Worm (Caenorhabditis elegans) whole organism, L2 larva: Measurements from ENCODE around the gene F40F8.12.

ENCODE experiments used
- aly-2 ChIP-seq: fragments of 150-350 bp; optimal IDR thresholded peaks from 2 replicates; lab custom pipeline; 2014; ENCODE audit warnings: missing biosample characterization, missing genetic modification characterization
- ceh-16 ChIP-seq: fragments of 150-350 bp; optimal IDR thresholded peaks from 2 replicates; lab custom pipeline; 2014; ENCODE audit warnings: missing biosample characterization, missing genetic modification characterization
- elt-1 ChIP-seq: fragments of 150-350 bp; optimal IDR thresholded peaks from 2 replicates; lab custom pipeline; 2014; ENCODE audit warnings: missing biosample characterization, missing genetic modification characterization
- lsy-2 ChIP-seq, 2 experiments: fragments of 150-350 bp in 1 of 2; sonication (generic microtip) in 1 of 2; optimal IDR thresholded peaks; 2 replicates each; lab custom pipeline; 2014 to 2017; ENCODE audit warnings: missing biosample characterization in 2 of 2, missing genetic modification characterization in 2 of 2
- nhr-23 ChIP-seq: fragments of 150-350 bp; optimal IDR thresholded peaks from 2 replicates; lab custom pipeline; 2014; ENCODE audit warnings: missing biosample characterization, missing genetic modification reagents, missing genetic modification characterization
- nhr-25 ChIP-seq: fragments of 150-350 bp; sonication (generic microtip); optimal IDR thresholded peaks from 3 replicates; lab custom pipeline; 2014; ENCODE audit warnings: missing biosample characterization, missing genetic modification characterization
- skn-1 ChIP-seq: sonication (generic microtip); optimal IDR thresholded peaks from 2 replicates; lab custom pipeline; 2017; ENCODE audit warnings: missing biosample characterization, missing genetic modification characterization
- snpc-4 ChIP-seq: fragments of 150-350 bp; optimal IDR thresholded peaks from 2 replicates; lab custom pipeline; 2014; ENCODE audit warnings: missing biosample characterization, missing genetic modification characterization
- unc-62 ChIP-seq: fragments of 150-350 bp; optimal IDR thresholded peaks from 2 replicates; lab custom pipeline; 2014; ENCODE audit warnings: missing biosample characterization, missing genetic modification reagents, missing genetic modification characterization
- zag-1 ChIP-seq: fragments of 150-350 bp; optimal IDR thresholded peaks from 2 replicates; lab custom pipeline; 2014; ENCODE audit warnings: missing biosample characterization, missing genetic modification characterization

DNA sequence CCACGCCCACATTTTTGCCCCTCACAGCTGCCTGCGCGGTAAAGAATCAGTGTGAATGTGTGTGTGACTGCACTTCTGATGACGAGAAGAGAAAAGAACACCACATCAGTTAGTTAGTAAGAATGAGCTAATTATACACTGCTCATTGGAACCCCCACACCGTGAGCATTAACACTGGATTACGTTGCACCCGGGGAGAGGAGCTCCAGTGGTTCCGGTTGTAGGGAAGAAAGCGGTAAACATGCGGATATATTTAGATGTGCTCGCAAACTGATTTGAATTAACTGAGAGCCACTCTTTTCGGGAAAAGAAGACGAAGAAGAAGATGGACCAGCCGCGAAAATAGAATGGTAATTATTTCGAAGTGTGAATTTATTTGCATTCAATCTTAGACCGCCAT lies 42.8 kb upstream of the F40F8.12 start:
- TF ChIP-seq snpc-4 (tag; lab: Kevin White, UChicago) (no peak), ceh-16 (tag; lab: Kevin White, UChicago) (no peak), nhr-23 (tag; lab: Kevin White, UChicago) (no peak), nhr-25 (tag; lab: Kevin White, UChicago) (no peak), skn-1 (tag; lab: Kevin White, UChicago) (no peak), lsy-2 (tag; optimal IDR thresholded peaks at IDR 0.05; lab: Kevin White, UChicago) (no peak), unc-62 (GFP tag; lab: Kevin White, UChicago) (no peak), aly-2 (tag; lab: Kevin White, UChicago) (no peak), elt-1 (no peak), zag-1 (tag; lab: Kevin White, UChicago) (no peak)
